Worm (Caenorhabditis elegans): ENCODE results near the gene T10G3.8.

Gene T10G3.8

ce11 chrV:13497322-13497847 is 21.1 kb upstream of the T10G3.8 start, which contains the start of the genes eea-1 and gut-2 (continued):
- TF ChIP-seq lin-39 (tag; optimal IDR thresholded peaks at IDR 0.05) (no peak), elt-3 (tag; optimal IDR thresholded peaks at IDR 0.05) (peak in 3 of 6 experiments; percentile 6 to 78 (median 42)), lin-13 (GFP tag; optimal IDR thresholded peaks at IDR 0.05) (peak; percentile 43), lsy-2 (tag; optimal IDR thresholded peaks at IDR 0.05) (peak; percentile 80 to 81), ceh-8 (GFP tag; optimal IDR thresholded peaks at IDR 0.05) (no peak), ztf-11 (tag; optimal IDR thresholded peaks at IDR 0.05) (no peak), mep-1 (tag; optimal IDR thresholded peaks at IDR 0.05) (peak; percentile 68), mdl-1 (tag; optimal IDR thresholded peaks at IDR 0.05) (peak in 1 of 2 experiments; percentile 47), jun-1 (tag; optimal IDR thresholded peaks at IDR 0.05) (no peak), F16B12.6 (tag; optimal IDR thresholded peaks at IDR 0.05) (peak; percentile 37), egl-27 (tag; optimal IDR thresholded peaks at IDR 0.05) (no peak), ets-5 (GFP tag; IDR thresholded peaks at IDR 0.05) (no peak), swsn-7 (tag; optimal IDR thresholded peaks at IDR 0.05) (peak; percentile 72), tlp-1 (tag; optimal IDR thresholded peaks at IDR 0.05) (no peak), snpc-4 (tag; optimal IDR thresholded peaks at IDR 0.05) (peak; percentile 45), efl-3 (GFP tag; optimal IDR thresholded peaks at IDR 0.05) (no peak), nhr-20 (tag; optimal IDR thresholded peaks at IDR 0.05) (peak; percentile 82), tbx-2 (tag; optimal IDR thresholded peaks at IDR 0.05) (peak; percentile 65), unc-30 (tag; optimal IDR thresholded peaks at IDR 0.05) (no peak), C16A3.4 (tag; optimal IDR thresholded peaks at IDR 0.05) (peak; percentile 77), rnt-1 (tag; optimal IDR thresholded peaks at IDR 0.05) (peak; percentile 76), xbp-1 (tag; optimal IDR thresholded peaks at IDR 0.05) (peak; percentile 55), C34B4.2 (tag; optimal IDR thresholded peaks at IDR 0.05) (no peak), Y116A8C.19 (tag; optimal IDR thresholded peaks at IDR 0.05; ENCODE audit: borderline replicate concordance) (no peak), fkh-8 (tag; optimal IDR thresholded peaks at IDR 0.05) (no peak), nhr-11 (tag; optimal IDR thresholded peaks at IDR 0.05) (no peak), mef-2 (tag; optimal IDR thresholded peaks at IDR 0.05) (no peak), skn-1 (tag; optimal IDR thresholded peaks at IDR 0.05) (peak; percentile 51), alr-1 (tag; optimal IDR thresholded peaks at IDR 0.05; ENCODE audit: borderline replicate concordance) (no peak), nhr-90 (tag; optimal IDR thresholded peaks at IDR 0.05; ENCODE audit: poor library complexity) (peak; percentile 66), sup-37 (GFP tag; optimal IDR thresholded peaks at IDR 0.05) (no peak), lir-3 (tag; optimal IDR thresholded peaks at IDR 0.05; ENCODE audit: poor library complexity) (no peak), nhr-47 (tag; optimal IDR thresholded peaks at IDR 0.05) (peak; percentile 69), ceh-63 (GFP tag; optimal IDR thresholded peaks at IDR 0.05) (no peak), nhr-71 (tag; optimal IDR thresholded peaks at IDR 0.05) (peak; percentile 80), blmp-1 (tag; optimal IDR thresholded peaks at IDR 0.05) (peak; percentile 85), nhr-85 (tag) (peak; percentile 92), aly-2 (tag; optimal IDR thresholded peaks at IDR 0.05) (no peak), C04F5.9 (tag; optimal IDR thresholded peaks at IDR 0.05) (no peak), pqm-1 (tag; optimal IDR thresholded peaks at IDR 0.05) (no peak), fos-1 (tag; optimal IDR thresholded peaks at IDR 0.05) (peak; percentile 43), fkh-4 (tag; optimal IDR thresholded peaks at IDR 0.05; ENCODE audit: borderline replicate concordance) (no peak), fkh-10 (GFP tag; optimal IDR thresholded peaks at IDR 0.05) (no peak), pag-3 (tag; optimal IDR thresholded peaks at IDR 0.05; ENCODE audit: borderline replicate concordance, insufficient read depth) (peak; percentile 32), aha-1 (tag; optimal IDR thresholded peaks at IDR 0.05) (no peak), dpl-1 (GFP tag; optimal IDR thresholded peaks at IDR 0.05) (peak; percentile 56 to 80 (median 73)), ces-1 (GFP tag; optimal IDR thresholded peaks at IDR 0.05) (no peak), pax-3 (tag; optimal IDR thresholded peaks at IDR 0.05) (no peak)
